Fruit fly (Drosophila melanogaster) whole organism, embryonic: ENCODE data around the gene ind.

Experiments used
- CG10267 ChIP-seq: fragments of 200-800 bp; sonication (Bioruptor generic); optimal IDR thresholded peaks from 2 replicates; lab custom pipeline; 2018; ENCODE audit warnings: missing biosample characterization, mild to moderate bottlenecking, missing genetic modification characterization, moderate library complexity
- CG10979 ChIP-seq: fragments of 200-800 bp; sonication (Bioruptor generic); optimal IDR thresholded peaks from 2 replicates; lab custom pipeline; 2018; ENCODE audit warnings: missing biosample characterization, mild to moderate bottlenecking, missing genetic modification characterization, moderate library complexity
- CG11398 ChIP-seq: fragments of 200-800 bp; sonication (Bioruptor generic); optimal IDR thresholded peaks from 2 replicates; lab custom pipeline; 2016; ENCODE audit warnings: missing biosample characterization, missing genetic modification characterization
- CG11560 ChIP-seq: fragments of 200-800 bp; sonication (Bioruptor generic); IDR thresholded peaks from 3 replicates; pipeline ENCODE4 v1.3.6; 2022; ENCODE audit warnings: missing biosample characterization, missing genetic modification characterization
- CG12659 ChIP-seq: fragments of 200-800 bp; sonication (Bioruptor generic); optimal IDR thresholded peaks from 3 replicates; lab custom pipeline; 2017; ENCODE audit warnings: mild to moderate bottlenecking, missing biosample characterization, missing genetic modification reagents, missing genetic modification characterization
- CG13287 ChIP-seq: fragments of 200-800 bp; sonication (Bioruptor generic); IDR thresholded peaks from 2 replicates; pipeline ENCODE4 v1.3.6; 2022; ENCODE audit warnings: missing biosample characterization, missing genetic modification characterization; ENCODE audit not compliant: partially characterized antibody
- CG13894 ChIP-seq: fragments of 200-800 bp; sonication (Bioruptor generic); optimal IDR thresholded peaks from 3 replicates; lab custom pipeline; 2018; ENCODE audit warnings: missing biosample characterization, mild to moderate bottlenecking, missing genetic modification characterization, moderate library complexity
- CG15011 ChIP-seq: fragments of 200-800 bp; sonication (Bioruptor generic); optimal IDR thresholded peaks from 3 replicates; lab custom pipeline; 2018; ENCODE audit warnings: missing biosample characterization, mild to moderate bottlenecking, missing genetic modification characterization
- CG15269 ChIP-seq: fragments of 200-800 bp; sonication (Bioruptor generic); optimal IDR thresholded peaks from 2 replicates; lab custom pipeline; 2018; ENCODE audit warnings: missing biosample characterization, mild to moderate bottlenecking, missing genetic modification characterization, moderate library complexity
- CG15696 ChIP-seq: fragments of 200-800 bp; sonication (Bioruptor generic); optimal IDR thresholded peaks from 2 replicates; lab custom pipeline; 2019; ENCODE audit warnings: missing biosample characterization, mild to moderate bottlenecking, missing genetic modification characterization, moderate library complexity
- CG17186 ChIP-seq: fragments of 200-800 bp; sonication (Bioruptor generic); optimal IDR thresholded peaks from 3 replicates; lab custom pipeline; 2017; ENCODE audit warnings: missing biosample characterization, missing genetic modification reagents, missing genetic modification characterization
- CG17328 ChIP-seq: fragments of 200-800 bp; sonication (Bioruptor generic); IDR thresholded peaks from 2 replicates; pipeline ENCODE4 v1.3.6; 2022; ENCODE audit warnings: missing biosample characterization, missing genetic modification characterization
- CG17912 ChIP-seq: fragments of 200-800 bp; sonication (Bioruptor generic); optimal IDR thresholded peaks from 2 replicates; lab custom pipeline; 2018; ENCODE audit warnings: missing biosample characterization, mild to moderate bottlenecking, missing genetic modification characterization
- CG18476 ChIP-seq: fragments of 200-800 bp; sonication (Bioruptor generic); optimal IDR thresholded peaks from 2 replicates; lab custom pipeline; 2016; ENCODE audit warnings: missing biosample characterization, mild to moderate bottlenecking, missing genetic modification characterization
- CG2875 ChIP-seq: fragments of 200-800 bp; sonication (Bioruptor generic); optimal IDR thresholded peaks from 2 replicates; lab custom pipeline; 2017; ENCODE audit warnings: missing biosample characterization, mild to moderate bottlenecking, missing genetic modification characterization, missing genetic modification reagents
- CG32532 ChIP-seq: fragments of 200-800 bp; sonication (Bioruptor generic); IDR thresholded peaks from 2 replicates; pipeline ENCODE4 v1.3.6; 2022; ENCODE audit warnings: missing biosample characterization, missing genetic modification characterization
- CG34422 ChIP-seq: fragments of 200-800 bp; sonication (Bioruptor generic); IDR thresholded peaks from 3 replicates; pipeline ENCODE4 v1.3.6; 2022; ENCODE audit warnings: missing biosample characterization, missing genetic modification characterization
- CG3726 ChIP-seq: fragments of 200-800 bp; sonication (Bioruptor generic); IDR thresholded peaks from 3 replicates; pipeline ENCODE4, ENCODE4 v1.3.6; 2022; ENCODE audit warnings: missing biosample characterization, missing genetic modification characterization
- CG4730 ChIP-seq: fragments of 200-800 bp; sonication (Bioruptor generic); IDR thresholded peaks from 2 replicates; pipeline ENCODE4 v1.3.6; 2022; ENCODE audit warnings: missing biosample characterization, missing genetic modification characterization
- CG6654 ChIP-seq: fragments of 200-800 bp; sonication (Bioruptor generic); optimal IDR thresholded peaks from 2 replicates; lab custom pipeline; 2017; ENCODE audit warnings: missing biosample characterization, mild to moderate bottlenecking, missing genetic modification characterization
- CG6854 ChIP-seq: fragments of 200-800 bp; sonication (Bioruptor generic); optimal IDR thresholded peaks from 3 replicates; lab custom pipeline; 2017; ENCODE audit warnings: missing biosample characterization, mild to moderate bottlenecking, missing genetic modification characterization
- CG7786 ChIP-seq: fragments of 200-800 bp; sonication (Bioruptor generic); optimal IDR thresholded peaks from 2 replicates; lab custom pipeline; 2016; ENCODE audit warnings: missing biosample characterization, missing genetic modification characterization
- CG7987 ChIP-seq: fragments of 200-800 bp; sonication (Bioruptor generic); optimal IDR thresholded peaks from 2 replicates; lab custom pipeline; 2018; ENCODE audit warnings: missing biosample characterization, mild to moderate bottlenecking, missing genetic modification characterization, moderate library complexity
- CG8290 ChIP-seq, 3 experiments: fragments of 200-800 bp; sonication (Bioruptor generic); optimal IDR thresholded peaks; 2 replicates each; lab custom pipeline; 2016 to 2019; ENCODE audit warnings: missing biosample characterization in 3 of 3, missing genetic modification characterization in 3 of 3, mild to moderate bottlenecking in 2 of 3, moderate library complexity in 1 of 3
- CG9817 ChIP-seq: fragments of 200-800 bp; sonication (Bioruptor generic); optimal IDR thresholded peaks from 2 replicates; lab custom pipeline; 2018; ENCODE audit warnings: missing biosample characterization, mild to moderate bottlenecking, missing genetic modification characterization, moderate library complexity
- CHES-1-like ChIP-seq: fragments of 200-800 bp; sonication (Bioruptor generic); optimal IDR thresholded peaks from 2 replicates; lab custom pipeline; 2016; ENCODE audit warnings: missing biosample characterization, missing genetic modification characterization
- Doc2 ChIP-seq: fragments of 200-800 bp; sonication (Bioruptor generic); IDR thresholded peaks from 2 replicates; pipeline ENCODE4 v1.3.6; 2022; ENCODE audit warnings: missing biosample characterization, missing genetic modification characterization
- Dref ChIP-seq: fragments of 200-800 bp; sonication (Bioruptor generic); IDR thresholded peaks from 2 replicates; pipeline ENCODE4 v1.3.6; 2022; ENCODE audit warnings: missing biosample characterization, missing genetic modification characterization
- Drgx ChIP-seq: fragments of 200-800 bp; sonication (Bioruptor generic); IDR thresholded peaks from 2 replicates; pipeline ENCODE4 v1.3.6; 2022; ENCODE audit warnings: missing biosample characterization, missing genetic modification characterization
- Elba2 ChIP-seq: fragments of 200-800 bp; sonication (Bioruptor generic); optimal IDR thresholded peaks from 3 replicates; lab custom pipeline; 2016; ENCODE audit warnings: missing biosample characterization, missing genetic modification characterization
- Ets65A ChIP-seq: fragments of 200-800 bp; sonication (Bioruptor generic); peaks from one replicate; lab custom pipeline; 2016; ENCODE audit warnings: missing biosample characterization, missing genetic modification characterization
- Kr ChIP-seq: fragments of 200-800 bp; sonication (Bioruptor generic); optimal IDR thresholded peaks from 2 replicates; lab custom pipeline; 2017; ENCODE audit warnings: missing biosample characterization, mild to moderate bottlenecking, missing genetic modification characterization
- Lhr ChIP-seq: fragments of 200-800 bp; sonication (Bioruptor generic); optimal IDR thresholded peaks from 3 replicates; lab custom pipeline; 2017; ENCODE audit warnings: mild to moderate bottlenecking, missing biosample characterization, missing genetic modification reagents, missing genetic modification characterization
- NC2β ChIP-seq: fragments of 200-800 bp; sonication (Bioruptor generic); optimal IDR thresholded peaks from 2 replicates; lab custom pipeline; 2016; ENCODE audit warnings: missing biosample characterization, missing genetic modification characterization
- Ptx1 ChIP-seq: fragments of 200-800 bp; sonication (Bioruptor generic); IDR thresholded peaks from 2 replicates; pipeline ENCODE4 v1.3.6; 2022; ENCODE audit warnings: missing biosample characterization, missing genetic modification characterization
- Rfx ChIP-seq: fragments of 200-800 bp; sonication (Bioruptor generic); IDR thresholded peaks from 2 replicates; pipeline ENCODE4 v1.3.6; 2022; ENCODE audit warnings: missing biosample characterization, missing genetic modification characterization
- Usf ChIP-seq: fragments of 200-800 bp; sonication (Bioruptor generic); optimal IDR thresholded peaks from 2 replicates; lab custom pipeline; 2017; ENCODE audit warnings: missing genotype, missing biosample characterization, missing genetic modification characterization
- Xbp1 ChIP-seq: fragments of 200-800 bp; sonication (Bioruptor generic); optimal IDR thresholded peaks from 3 replicates; lab custom pipeline; 2016; ENCODE audit warnings: missing biosample characterization, mild to moderate bottlenecking, missing genetic modification characterization
- bab2 ChIP-seq: fragments of 200-800 bp; sonication (Bioruptor generic); optimal IDR thresholded peaks from 2 replicates; lab custom pipeline; 2016; ENCODE audit warnings: missing biosample characterization, missing genetic modification characterization
- cad ChIP-seq: fragments of >200 bp; optimal IDR thresholded peaks from 2 replicates; lab custom pipeline; 2017; ENCODE audit warnings: missing biosample characterization, missing genetic modification characterization
- dpn ChIP-seq, 2 experiments: fragments of 200-800 bp; sonication (Bioruptor generic); optimal IDR thresholded peaks; 3 replicates each; lab custom pipeline; 2016; ENCODE audit warnings: missing biosample characterization in 2 of 2, missing genetic modification characterization in 2 of 2
- her ChIP-seq: fragments of 200-800 bp; sonication (Bioruptor generic); optimal IDR thresholded peaks from 2 replicates; lab custom pipeline; 2016; ENCODE audit warnings: missing biosample characterization, missing genetic modification characterization
- inv ChIP-seq: fragments of 200-800 bp; sonication (Bioruptor generic); IDR thresholded peaks from 2 replicates; pipeline ENCODE4 v1.3.6; 2022; ENCODE audit warnings: missing biosample characterization, missing genetic modification characterization; ENCODE audit not compliant: partially characterized antibody
- maf-S ChIP-seq: fragments of 200-800 bp; sonication (Bioruptor generic); optimal IDR thresholded peaks from 2 replicates; lab custom pipeline; 2016; ENCODE audit warnings: missing biosample characterization, missing genetic modification characterization
- mirr ChIP-seq: fragments of 200-800 bp; sonication (Bioruptor generic); optimal IDR thresholded peaks from 3 replicates; lab custom pipeline; 2018; ENCODE audit warnings: missing biosample characterization, mild to moderate bottlenecking, missing genetic modification characterization
- org-1 ChIP-seq: fragments of 200-800 bp; sonication (Bioruptor generic); optimal IDR thresholded peaks from 2 replicates; lab custom pipeline; 2017; ENCODE audit warnings: missing biosample characterization, missing genetic modification characterization
- p53 ChIP-seq: fragments of 200-800 bp; sonication (Bioruptor generic); optimal IDR thresholded peaks from 2 replicates; lab custom pipeline; 2016; ENCODE audit warnings: missing biosample characterization, missing genetic modification characterization
- ro ChIP-seq: fragments of 200-800 bp; sonication (Bioruptor generic); IDR thresholded peaks from 2 replicates; pipeline ENCODE4 v1.3.6; 2022; ENCODE audit warnings: missing biosample characterization, missing genetic modification characterization
- run ChIP-seq: fragments of 200-800 bp; sonication (Bioruptor generic); optimal IDR thresholded peaks from 3 replicates; lab custom pipeline; 2018; ENCODE audit warnings: missing biosample characterization, mild to moderate bottlenecking, missing genetic modification characterization
- tup ChIP-seq: fragments of 200-800 bp; sonication (Bioruptor generic); optimal IDR thresholded peaks from 2 replicates; lab custom pipeline; 2016; ENCODE audit warnings: missing biosample characterization, mild to moderate bottlenecking, missing genetic modification characterization, moderate library complexity
- usp ChIP-seq: fragments of >200 bp; optimal IDR thresholded peaks from 2 replicates; lab custom pipeline; 2017; ENCODE audit warnings: missing biosample characterization, missing genetic modification characterization

Gene ind

dm6 chr3L:15034061-15034713, 9.5 kb downstream of the ind start (continued):
- TF ChIP-seq CG11398 = no peak
- TF ChIP-seq cad = no peak
- TF ChIP-seq mirr (GFP tag; lab: Kevin White, UChicago) = no peak
- TF ChIP-seq CG7786 (GFP tag; lab: Kevin White, UChicago) = no peak
- TF ChIP-seq dpn (GFP tag; optimal IDR thresholded peaks at IDR 0.05; lab: Kevin White, UChicago) = no peak
- no peak for TF ChIP-seq CG9817 (tag; lab: Kevin White, UChicago)
- no peak for TF ChIP-seq Kr
- no peak for TF ChIP-seq Dref (GFP tag; lab: Robert Waterston, UW)
- TF ChIP-seq run (tag; lab: Kevin White, UChicago) = no peak
- TF ChIP-seq CG12659 (GFP tag; lab: Kevin White, UChicago) = peak; percentile 48
- no peak for TF ChIP-seq Usf (GFP tag; lab: Kevin White, UChicago)
- TF ChIP-seq Drgx = no peak
- TF ChIP-seq p53 = no peak
- no peak for TF ChIP-seq Rfx
- no peak for TF ChIP-seq her (GFP tag; lab: Kevin White, UChicago)
- TF ChIP-seq maf-S = no peak
- TF ChIP-seq CG2875 (GFP tag; lab: Kevin White, UChicago) = no peak
- TF ChIP-seq CG32532 (GFP tag; lab: Robert Waterston, UW) = no peak
- TF ChIP-seq Elba2 (GFP tag; lab: Kevin White, UChicago) = no peak
- no peak for TF ChIP-seq CG8290 (GFP tag; optimal IDR thresholded peaks at IDR 0.05; lab: Kevin White, UChicago)
- TF ChIP-seq CG8290 (tag; optimal IDR thresholded peaks at IDR 0.05; lab: Kevin White, UChicago) = no peak
- no peak for TF ChIP-seq tup (GFP tag; lab: Kevin White, UChicago)
- no peak for TF ChIP-seq CHES-1-like (GFP tag; lab: Kevin White, UChicago)
- TF ChIP-seq CG10267 (tag; lab: Kevin White, UChicago) = peak; percentile 44
- TF ChIP-seq Xbp1 (GFP tag; lab: Kevin White, UChicago) = peak; percentile 7
- no peak for TF ChIP-seq org-1 (GFP tag; lab: Kevin White, UChicago)
- no peak for TF ChIP-seq CG17912 (GFP tag; lab: Kevin White, UChicago)
- TF ChIP-seq CG7987 (GFP tag; lab: Kevin White, UChicago) = no peak
- no peak for TF ChIP-seq CG11560
- TF ChIP-seq ro (GFP tag; lab: Robert Waterston, UW) = no peak
- TF ChIP-seq NC2β = no peak
- no peak for TF ChIP-seq CG34422 (GFP tag; lab: Robert Waterston, UW)
- no peak for TF ChIP-seq CG17328 (GFP tag; lab: Robert Waterston, UW)
- no peak; the same call in 1 of the 2 replicates for TF ChIP-seq CG13287 (GFP tag; lab: Robert Waterston, UW)
- no peak for TF ChIP-seq inv (GFP tag; lab: Robert Waterston, UW)
- no peak for TF ChIP-seq CG17186 (GFP tag; lab: Kevin White, UChicago)
- no peak for TF ChIP-seq usp (GFP tag; lab: Kevin White, UChicago)
- TF ChIP-seq CG6854 = peak; percentile 45
- TF ChIP-seq CG18476 (GFP tag; lab: Kevin White, UChicago) = no peak
- no peak for TF ChIP-seq CG10979 (tag; lab: Kevin White, UChicago)
- TF ChIP-seq Doc2 (GFP tag; lab: Robert Waterston, UW) = no peak
- no peak for TF ChIP-seq bab2 (GFP tag; lab: Kevin White, UChicago)
- no peak for TF ChIP-seq CG15696 (tag; lab: Kevin White, UChicago)
- no peak for TF ChIP-seq Lhr
- peak; percentile 49 for TF ChIP-seq CG15269 (tag; lab: Kevin White, UChicago)
- TF ChIP-seq CG3726 (GFP tag; lab: Robert Waterston, UW) = no peak
- no peak for TF ChIP-seq Ptx1 (GFP tag; lab: Robert Waterston, UW)
- no peak for TF ChIP-seq CG13894 (tag; lab: Kevin White, UChicago)
- TF ChIP-seq CG6654 (GFP tag; lab: Kevin White, UChicago) = no peak
- no peak for TF ChIP-seq CG4730 (GFP tag; lab: Robert Waterston, UW)
- no peak for TF ChIP-seq Ets65A
- TF ChIP-seq CG15011 = no peak
